Worm (Caenorhabditis elegans): ENCODE data around the gene col-8.

- no peak for TF ChIP-seq rpc-1 (optimal IDR thresholded peaks at IDR 0.05)
- no peak for TF ChIP-seq rpc-1 (tag; optimal IDR thresholded peaks at IDR 0.05)
- no peak for TF ChIP-seq snpc-4 (GFP tag; optimal IDR thresholded peaks at IDR 0.05)
- TF ChIP-seq snpc-4 (tag; optimal IDR thresholded peaks at IDR 0.05), result no peak
- TF ChIP-seq Y53G8AR.9 (GFP tag; conservative IDR thresholded peaks at IDR 0.05), result no peak
- TF ChIP-seq F49E8.2 (tag; optimal IDR thresholded peaks at IDR 0.05; ENCODE audit: insufficient read depth), result no peak
- no peak for TF ChIP-seq hlh-12 (tag; optimal IDR thresholded peaks at IDR 0.05)
- no peak for TF ChIP-seq ztf-3 (GFP tag; optimal IDR thresholded peaks at IDR 0.05)
- no peak for TF ChIP-seq attf-5 (GFP tag; optimal IDR thresholded peaks at IDR 0.05)
- no peak for TF ChIP-seq F10E7.11 (tag; optimal IDR thresholded peaks at IDR 0.05)
Observed at ce11 chrIII:7032070-7032469, 11.7 kb upstream of the col-8 start.

All from whole organism, young adult.